Worm (Caenorhabditis elegans) whole organism, midembryonic: Measurements from ENCODE around the gene C45H4.14.

Experiments used
- med-1 ChIP-seq: sonication (generic microtip); optimal IDR thresholded peaks from 2 replicates; lab custom pipeline; 2017; ENCODE audit warnings: missing genetic modification characterization, mild to moderate bottlenecking, missing compliant biosample characterization, antibody characterized with exemption, missing genetic modification reagents; ENCODE audit not compliant: insufficient read depth
- ztf-23 ChIP-seq: fragments of 200-800 bp; sonication (Bioruptor generic); IDR thresholded peaks from 2 replicates; pipeline ENCODE4 v1.3.6; 2022; ENCODE audit warnings: missing genetic modification reagents, missing genetic modification characterization, missing compliant biosample characterization

ce11 chrV:2119529-2119928 lies 39.7 kb downstream of the C45H4.14 start, which contains the start of gene F22F7.11:
- TF ChIP-seq ztf-23 (GFP tag; lab: Robert Waterston, UW) = no peak
- no peak for TF ChIP-seq med-1 (GFP tag; lab: Kevin White, UChicago)
